Worm (Caenorhabditis elegans): ENCODE data around the gene fkh-6.

The fkh-6 gene

ce11 chrII:4362088-4362487, 21.1 kb downstream of the fkh-6 start:
- TF ChIP-seq ceh-9 (tag; optimal IDR thresholded peaks at IDR 0.05): no peak
- TF ChIP-seq nhr-25 (tag; optimal IDR thresholded peaks at IDR 0.05): peak; percentile 54
- no peak for TF ChIP-seq ztf-4 (tag; optimal IDR thresholded peaks at IDR 0.05)
- peak; percentile 41 for TF ChIP-seq pha-4 (tag; optimal IDR thresholded peaks at IDR 0.05)
- no peak for TF ChIP-seq tbx-2 (tag; optimal IDR thresholded peaks at IDR 0.05)

- no peak for TF ChIP-seq nhr-237 (tag; optimal IDR thresholded peaks at IDR 0.05)
- no peak for TF ChIP-seq nhr-25 (tag; optimal IDR thresholded peaks at IDR 0.05)
- TF ChIP-seq elt-1 (tag; optimal IDR thresholded peaks at IDR 0.05): no peak
- TF ChIP-seq fkh-10 (GFP tag; optimal IDR thresholded peaks at IDR 0.05): no peak
- no peak for TF ChIP-seq nhr-12 (tag; optimal IDR thresholded peaks at IDR 0.05)
- TF ChIP-seq R02D3.7 (tag; optimal IDR thresholded peaks at IDR 0.05): no peak
- no peak for TF ChIP-seq fos-1 (tag; optimal IDR thresholded peaks at IDR 0.05)
- TF ChIP-seq unc-62 (GFP tag; optimal IDR thresholded peaks at IDR 0.05): no peak
- TF ChIP-seq ZK546.5 (tag; optimal IDR thresholded peaks at IDR 0.05): no peak
- no peak for TF ChIP-seq nhr-67 (tag; optimal IDR thresholded peaks at IDR 0.05)
- no peak for TF ChIP-seq ama-1 (optimal IDR thresholded peaks at IDR 0.05)
Observed at ce11 chrII:4359219-4359618, 24.0 kb downstream of the fkh-6 start.

- TF ChIP-seq skn-1 (tag; optimal IDR thresholded peaks at IDR 0.05) (no peak), unc-39 (tag; optimal IDR thresholded peaks at IDR 0.05) (no peak), daf-12 (tag; optimal IDR thresholded peaks at IDR 0.05) (no peak), aly-2 (tag; optimal IDR thresholded peaks at IDR 0.05) (no peak), elt-3 (tag; optimal IDR thresholded peaks at IDR 0.05) (no peak), elt-1 (tag; optimal IDR thresholded peaks at IDR 0.05) (no peak), hmg-11 (tag; optimal IDR thresholded peaks at IDR 0.05) (no peak), egl-27 (tag; optimal IDR thresholded peaks at IDR 0.05) (no peak), pha-4 (tag; optimal IDR thresholded peaks at IDR 0.05) (no peak), R02D3.7 (tag; optimal IDR thresholded peaks at IDR 0.05) (no peak), fkh-10 (GFP tag; optimal IDR thresholded peaks at IDR 0.05) (no peak), ztf-4 (tag; optimal IDR thresholded peaks at IDR 0.05) (no peak), lsy-12 (tag; optimal IDR thresholded peaks at IDR 0.05) (no peak), nhr-77 (tag; optimal IDR thresholded peaks at IDR 0.05) (no peak), egl-5 (tag; optimal IDR thresholded peaks at IDR 0.05) (no peak), nhr-76 (tag; optimal IDR thresholded peaks at IDR 0.05) (no peak), zag-1 (tag; optimal IDR thresholded peaks at IDR 0.05) (no peak), jun-1 (tag; optimal IDR thresholded peaks at IDR 0.05) (no peak)
Observed at ce11 chrII:4358765-4359164, 24.4 kb downstream of the fkh-6 start, which contains the start of gene lat-2. lat-2 (plus strand) TSS chrII:4359065.

- no peak for TF ChIP-seq lin-39 (tag; optimal IDR thresholded peaks at IDR 0.05)
- TF ChIP-seq nhr-76 (tag; optimal IDR thresholded peaks at IDR 0.05): no peak
- TF ChIP-seq unc-39 (tag; optimal IDR thresholded peaks at IDR 0.05): no peak
- TF ChIP-seq ama-1 (optimal IDR thresholded peaks at IDR 0.05): no peak
- no peak for TF ChIP-seq lsy-12 (tag; optimal IDR thresholded peaks at IDR 0.05)
- no peak for TF ChIP-seq ztf-11 (tag; optimal IDR thresholded peaks at IDR 0.05)
- no peak for TF ChIP-seq nhr-23 (tag; optimal IDR thresholded peaks at IDR 0.05)
- no peak for TF ChIP-seq elt-2 (tag; optimal IDR thresholded peaks at IDR 0.05)
- TF ChIP-seq nfya-1 (tag; optimal IDR thresholded peaks at IDR 0.05; ENCODE audit: insufficient read depth): no peak
- TF ChIP-seq nhr-43 (tag; optimal IDR thresholded peaks at IDR 0.05; ENCODE audit: poor library complexity, severe bottlenecking): no peak
- no peak for TF ChIP-seq R02D3.7 (tag; optimal IDR thresholded peaks at IDR 0.05)
- TF ChIP-seq nhr-12 (tag; optimal IDR thresholded peaks at IDR 0.05): no peak
- no peak for TF ChIP-seq ztf-4 (tag; optimal IDR thresholded peaks at IDR 0.05)
- no peak for TF ChIP-seq fos-1 (tag; optimal IDR thresholded peaks at IDR 0.05)
- no peak for TF ChIP-seq elt-1 (tag; optimal IDR thresholded peaks at IDR 0.05)
- TF ChIP-seq hmg-11 (tag; optimal IDR thresholded peaks at IDR 0.05): no peak
Observed at ce11 chrII:4355217-4355616, 28.0 kb downstream of the fkh-6 start, which contains the start of the genes H20J04.7 and H20J04.1. H20J04.7 (minus strand) TSS chrII:4355317. H20J04.1 (plus strand) TSS chrII:4355613.

- TF ChIP-seq ztf-4 (tag; optimal IDR thresholded peaks at IDR 0.05) (no peak), ceh-9 (tag; optimal IDR thresholded peaks at IDR 0.05) (no peak), ceh-82 (tag; optimal IDR thresholded peaks at IDR 0.05) (no peak), pqm-1 (tag; optimal IDR thresholded peaks at IDR 0.05) (no peak), nhr-11 (tag; optimal IDR thresholded peaks at IDR 0.05) (no peak), unc-62 (GFP tag; optimal IDR thresholded peaks at IDR 0.05) (no peak), R02D3.7 (tag; optimal IDR thresholded peaks at IDR 0.05) (no peak), nfya-1 (tag; optimal IDR thresholded peaks at IDR 0.05; ENCODE audit: insufficient read depth) (no peak)
Observed at ce11 chrII:4350888-4351287, 32.3 kb downstream of the fkh-6 start, which contains the start of gene H20J04.9. H20J04.9 (plus strand) TSS chrII:4351188.

All from whole organism, L3 larva.